Fruit fly (Drosophila melanogaster) whole organism, pupa: Measurements from ENCODE around the gene CG14968.

ENCODE experiments used
- CG10348 ChIP-seq: fragments of 200-800 bp; sonication (Bioruptor generic); IDR thresholded peaks from 2 replicates; pipeline ENCODE4 v1.3.6; 2022; ENCODE audit warnings: missing biosample characterization, missing genetic modification characterization
- CG12605 ChIP-seq: fragments of 200-800 bp; sonication (Bioruptor generic); IDR thresholded peaks from 2 replicates; pipeline ENCODE4 v1.3.6; 2022; ENCODE audit warnings: missing biosample characterization, missing genetic modification characterization
- CG13204 ChIP-seq: fragments of 200-800 bp; sonication (Bioruptor generic); optimal IDR thresholded peaks from 2 replicates; lab custom pipeline; 2018; ENCODE audit warnings: missing biosample characterization, mild to moderate bottlenecking, missing genetic modification characterization, moderate library complexity
- CG14655 ChIP-seq: fragments of 200-800 bp; sonication (Bioruptor generic); optimal IDR thresholded peaks from 3 replicates; lab custom pipeline; 2017; ENCODE audit warnings: mild to moderate bottlenecking, missing biosample characterization, missing genetic modification reagents, missing genetic modification characterization
- CG15710 ChIP-seq: fragments of 200-800 bp; sonication (Bioruptor generic); optimal IDR thresholded peaks from 2 replicates; lab custom pipeline; 2018; ENCODE audit warnings: missing biosample characterization, mild to moderate bottlenecking, missing genetic modification characterization, moderate library complexity
- CG17806 ChIP-seq: fragments of 200-800 bp; sonication (Bioruptor generic); optimal IDR thresholded peaks from 2 replicates; lab custom pipeline; 2018; ENCODE audit warnings: missing biosample characterization, mild to moderate bottlenecking, missing genetic modification characterization, moderate library complexity
- CG32121 ChIP-seq: fragments of 200-800 bp; sonication (Bioruptor generic); IDR thresholded peaks from 2 replicates; pipeline ENCODE4 v1.3.6; 2022; ENCODE audit warnings: missing biosample characterization, missing genetic modification characterization
- CG34367 ChIP-seq: fragments of 200-800 bp; sonication (Bioruptor generic); optimal IDR thresholded peaks from 2 replicates; lab custom pipeline; 2018; ENCODE audit warnings: missing biosample characterization, mild to moderate bottlenecking, missing genetic modification characterization
- CG4496 ChIP-seq: fragments of 200-800 bp; sonication (Bioruptor generic); IDR thresholded peaks from 3 replicates; pipeline ENCODE4 v1.3.6; 2022; ENCODE audit warnings: missing biosample characterization, missing genetic modification characterization
- CG8159 ChIP-seq: fragments of 200-800 bp; sonication (Bioruptor generic); optimal IDR thresholded peaks from 3 replicates; lab custom pipeline; 2018; ENCODE audit warnings: missing biosample characterization, mild to moderate bottlenecking, missing genetic modification characterization, moderate library complexity
- CG8301 ChIP-seq: fragments of 200-800 bp; sonication (Bioruptor generic); optimal IDR thresholded peaks from 2 replicates; lab custom pipeline; 2018; ENCODE audit warnings: missing biosample characterization, mild to moderate bottlenecking, missing genetic modification characterization
- CG9948 ChIP-seq: fragments of 200-800 bp; sonication (Bioruptor generic); optimal IDR thresholded peaks from 2 replicates; lab custom pipeline; 2018; ENCODE audit warnings: missing biosample characterization, mild to moderate bottlenecking, missing genetic modification characterization, moderate library complexity
- D1 ChIP-seq: fragments of 200-800 bp; sonication (Bioruptor generic); optimal IDR thresholded peaks from 2 replicates; lab custom pipeline; 2018; ENCODE audit warnings: missing biosample characterization, mild to moderate bottlenecking, missing genetic modification characterization, moderate library complexity
- EcR ChIP-seq: fragments of 200-800 bp; sonication (Bioruptor generic); optimal IDR thresholded peaks from 3 replicates; lab custom pipeline; 2019; ENCODE audit warnings: missing biosample characterization, missing genetic modification characterization, mild to moderate bottlenecking, moderate library complexity, missing genetic modification reagents
- Ets98B ChIP-seq: fragments of 200-800 bp; sonication (Bioruptor generic); IDR thresholded peaks from 2 replicates; pipeline ENCODE4 v1.3.6; 2022; ENCODE audit warnings: missing biosample characterization, missing genetic modification characterization
- Pif1A ChIP-seq: fragments of 200-800 bp; sonication (Bioruptor generic); optimal IDR thresholded peaks from 3 replicates; lab custom pipeline; 2016; ENCODE audit warnings: missing biosample characterization, missing genetic modification characterization
- Pif1B ChIP-seq: fragments of 200-800 bp; sonication (Bioruptor generic); optimal IDR thresholded peaks from 3 replicates; lab custom pipeline; 2016; ENCODE audit warnings: missing biosample characterization, missing genetic modification characterization
- Snoo ChIP-seq: fragments of 200-800 bp; sonication (Bioruptor generic); optimal IDR thresholded peaks from 3 replicates; lab custom pipeline; 2017; ENCODE audit warnings: missing biosample characterization, mild to moderate bottlenecking, missing genetic modification characterization, inconsistent platforms
- fd96Ca ChIP-seq: fragments of 200-800 bp; sonication (Bioruptor generic); IDR thresholded peaks from 3 replicates; pipeline ENCODE4 v1.3.6; 2022; ENCODE audit warnings: missing biosample characterization, missing genetic modification characterization
- gl ChIP-seq: fragments of 200-800 bp; sonication (Bioruptor generic); optimal IDR thresholded peaks from 2 replicates; lab custom pipeline; 2018; ENCODE audit warnings: missing biosample characterization, mild to moderate bottlenecking, missing genetic modification characterization
- rn ChIP-seq: fragments of 200-800 bp; sonication (Bioruptor generic); IDR thresholded peaks from 2 replicates; pipeline ENCODE4 v1.3.6; 2022; ENCODE audit warnings: missing biosample characterization, missing genetic modification characterization

Gene CG14968

dm6 chr3L:3266306-3266705, 36.6 kb downstream of the CG14968 start:
- TF ChIP-seq CG8301 (tag; lab: Kevin White, UChicago) (no peak), CG32121 (GFP tag; lab: Robert Waterston, UW) (no peak), Pif1B (no peak), CG14655 (GFP tag; lab: Kevin White, UChicago) (no peak), D1 (tag; lab: Kevin White, UChicago) (no peak), CG34367 (tag; lab: Kevin White, UChicago) (no peak), CG13204 (GFP tag; lab: Kevin White, UChicago) (no peak), CG15710 (tag; lab: Kevin White, UChicago) (no peak), CG17806 (tag; lab: Kevin White, UChicago) (no peak), fd96Ca (GFP tag; lab: Robert Waterston, UW) (no peak), CG8159 (no peak), CG4496 (GFP tag; lab: Robert Waterston, UW) (no peak), CG12605 (no peak)

DNA sequence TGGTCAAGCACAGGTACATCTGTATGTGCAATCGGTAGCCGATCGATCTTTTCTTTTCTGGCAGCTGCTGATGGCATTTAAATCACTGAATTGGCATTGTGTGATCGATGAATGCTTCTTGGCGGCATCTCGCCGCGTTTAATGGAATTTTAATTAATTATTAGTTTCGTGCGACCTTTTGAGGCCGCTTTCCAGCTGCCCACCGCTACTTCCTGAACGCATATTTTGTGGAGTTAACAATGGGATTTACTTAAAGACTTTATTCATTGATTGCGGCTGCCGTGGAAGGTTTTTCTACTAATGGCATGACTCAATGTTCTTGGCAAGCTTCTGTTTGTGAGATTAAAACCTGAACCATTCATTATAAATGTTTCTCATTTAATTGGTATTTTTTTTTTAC, 41.3 kb downstream of the CG14968 start:
- TF ChIP-seq rn (GFP tag; lab: Robert Waterston, UW) (no peak), CG12605 (no peak), EcR (GFP tag; lab: Kevin White, UChicago) (no peak)

DNA sequence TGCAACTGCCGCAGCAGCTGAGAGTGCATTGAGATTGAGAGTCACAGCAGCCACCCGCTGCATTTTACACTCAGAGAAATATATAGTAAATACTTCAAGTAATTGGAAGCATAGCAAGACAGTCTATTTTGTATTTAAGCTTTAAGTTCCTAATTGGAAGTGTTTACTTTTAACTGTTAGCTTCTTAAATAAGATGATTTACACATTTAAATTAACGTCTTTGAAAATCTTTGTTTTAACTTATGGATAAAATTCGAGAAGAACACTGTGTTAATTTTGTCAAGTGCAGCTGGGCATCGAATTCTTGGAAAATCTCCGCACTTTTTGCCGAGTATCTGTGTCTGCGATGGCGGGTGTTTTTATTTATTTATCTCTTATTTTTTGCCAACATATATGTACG, 43.2 kb downstream of the CG14968 start:
- TF ChIP-seq rn (GFP tag; lab: Robert Waterston, UW) (peak; percentile 78), EcR (GFP tag; lab: Kevin White, UChicago) (peak; percentile 76), Ets98B (peak; percentile 94), D1 (tag; lab: Kevin White, UChicago) (peak; percentile 50), CG12605 (peak; percentile 83), gl (tag; lab: Kevin White, UChicago) (peak; percentile 84), CG34367 (tag; lab: Kevin White, UChicago) (peak; percentile 90), Snoo (peak; percentile 80), fd96Ca (GFP tag; lab: Robert Waterston, UW) (peak; percentile 90), CG10348 (GFP tag; lab: Robert Waterston, UW) (0 out of 2 replicates have a peak, but pooled peaks have one; percentile 28), CG8301 (tag; lab: Kevin White, UChicago) (peak; percentile 79), CG9948 (peak; percentile 89), CG17806 (tag; lab: Kevin White, UChicago) (peak; percentile 90), Pif1A (GFP tag; lab: Kevin White, UChicago) (peak; percentile 90), CG15710 (tag; lab: Kevin White, UChicago) (peak; percentile 94), Pif1B (peak; percentile 87), CG4496 (GFP tag; lab: Robert Waterston, UW) (peak; percentile 89), CG32121 (GFP tag; lab: Robert Waterston, UW) (peak; percentile 93), CG8159 (peak; percentile 93), CG13204 (GFP tag; lab: Kevin White, UChicago) (peak; percentile 88), CG14655 (GFP tag; lab: Kevin White, UChicago) (peak; percentile 82)

DNA sequence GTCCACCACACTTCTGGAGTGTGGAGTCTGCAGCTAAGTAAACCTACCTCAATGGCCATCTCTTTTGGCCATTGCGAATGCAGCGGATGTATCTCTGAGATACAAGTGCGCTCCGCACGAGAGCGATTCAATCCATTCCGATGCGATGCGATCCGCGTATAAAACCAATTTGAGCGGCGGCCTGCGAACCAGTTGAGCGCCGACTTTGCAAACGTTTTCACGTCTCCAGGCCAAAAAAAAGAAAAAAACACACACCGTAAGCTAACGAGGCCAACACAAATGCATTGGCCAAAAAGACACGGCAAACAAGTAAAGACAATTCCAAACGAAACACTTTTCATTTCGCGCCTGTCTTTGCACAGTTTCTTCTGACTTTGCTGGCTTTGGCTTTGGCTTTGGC, 45.2 kb downstream of the CG14968 start, which contains the start of gene ckd:
TSS of gene ckd (plus strand) at position 189 of the 400 bp plus-strand sequence.
- TF ChIP-seq CG34367 (tag; lab: Kevin White, UChicago) = no peak
- no peak for TF ChIP-seq CG10348 (GFP tag; lab: Robert Waterston, UW)
- TF ChIP-seq Pif1B = peak; percentile 38
- TF ChIP-seq CG13204 (GFP tag; lab: Kevin White, UChicago) = peak; percentile 56
- TF ChIP-seq gl (tag; lab: Kevin White, UChicago) = no peak
- TF ChIP-seq rn (GFP tag; lab: Robert Waterston, UW) = no peak
- TF ChIP-seq Snoo = no peak
- TF ChIP-seq fd96Ca (GFP tag; lab: Robert Waterston, UW) = no peak
- no peak for TF ChIP-seq CG8301 (tag; lab: Kevin White, UChicago)
- peak; percentile 29 for TF ChIP-seq EcR (GFP tag; lab: Kevin White, UChicago)
- no peak for TF ChIP-seq CG9948
- peak; percentile 33; the same call in 1 of the 2 replicates for TF ChIP-seq Ets98B
- no peak for TF ChIP-seq CG17806 (tag; lab: Kevin White, UChicago)
- TF ChIP-seq CG12605 = no peak
- no peak for TF ChIP-seq CG32121 (GFP tag; lab: Robert Waterston, UW)
- no peak for TF ChIP-seq CG8159
- TF ChIP-seq CG14655 (GFP tag; lab: Kevin White, UChicago) = no peak
- TF ChIP-seq CG4496 (GFP tag; lab: Robert Waterston, UW) = 0 out of 3 replicates have a peak, but pooled peaks have one; percentile 9
- no peak for TF ChIP-seq D1 (tag; lab: Kevin White, UChicago)
- no peak for TF ChIP-seq CG15710 (tag; lab: Kevin White, UChicago)
- no peak for TF ChIP-seq Pif1A (GFP tag; lab: Kevin White, UChicago)

- TF ChIP-seq CG13204 (GFP tag; lab: Kevin White, UChicago) (peak; percentile 68), CG34367 (tag; lab: Kevin White, UChicago) (no peak), Ets98B (peak; percentile 12; the same call in 1 of the 2 replicates)
- TF ChIP-seq, all 21 proteins: peak for 2
Observed at dm6 chr3L:3253631-3254030, 49.3 kb downstream of the CG14968 start.

- peak; percentile 11 for TF ChIP-seq CG9948
- TF ChIP-seq fd96Ca (GFP tag; lab: Robert Waterston, UW) = no peak
- TF ChIP-seq CG10348 (GFP tag; lab: Robert Waterston, UW) = no peak
- peak; percentile 27 for TF ChIP-seq CG14655 (GFP tag; lab: Kevin White, UChicago)
- TF ChIP-seq CG8301 (tag; lab: Kevin White, UChicago) = peak; percentile 7
- TF ChIP-seq CG32121 (GFP tag; lab: Robert Waterston, UW) = peak; percentile 32; the same call in 1 of the 2 replicates
- TF ChIP-seq CG4496 (GFP tag; lab: Robert Waterston, UW) = no peak
- no peak for TF ChIP-seq CG13204 (GFP tag; lab: Kevin White, UChicago)
- peak; percentile 16; the same call in 1 of the 2 replicates for TF ChIP-seq Ets98B
- TF ChIP-seq CG15710 (tag; lab: Kevin White, UChicago) = peak; percentile 13
- TF ChIP-seq D1 (tag; lab: Kevin White, UChicago) = no peak
- peak; percentile 37 for TF ChIP-seq Pif1A (GFP tag; lab: Kevin White, UChicago)
- TF ChIP-seq CG12605 = no peak
- no peak for TF ChIP-seq CG8159
- no peak for TF ChIP-seq EcR (GFP tag; lab: Kevin White, UChicago)
- peak; percentile 5 for TF ChIP-seq CG17806 (tag; lab: Kevin White, UChicago)
Observed at dm6 chr3L:3252884-3253283, 50.0 kb downstream of the CG14968 start.
